Worm (Caenorhabditis elegans): ENCODE measurements around the gene srg-25.

ce11 chrV:5322815-5323214 is 22.5 kb downstream of the srg-25 start:
- TF ChIP-seq Y48G9A.11 (GFP tag; IDR thresholded peaks at IDR 0.05) (no peak), nhr-11 (tag; optimal IDR thresholded peaks at IDR 0.05) (no peak), hif-1 (tag; optimal IDR thresholded peaks at IDR 0.05) (no peak), nhr-237 (tag; optimal IDR thresholded peaks at IDR 0.05) (no peak), ceh-28 (tag; optimal IDR thresholded peaks at IDR 0.05) (no peak), mep-1 (tag; optimal IDR thresholded peaks at IDR 0.05) (no peak), ceh-62 (tag; optimal IDR thresholded peaks at IDR 0.05) (no peak)

Data from whole organism, L4 larva.